Worm (Caenorhabditis elegans): ENCODE measurements around the gene gnrr-2.

ce11 chrV:14433584-14433983 is 24.7 kb downstream of the gnrr-2 start:
- TF ChIP-seq tbx-11 (GFP tag; IDR thresholded peaks at IDR 0.05) (no peak), scrt-1 (GFP tag; IDR thresholded peaks at IDR 0.05) (no peak), sea-1 (GFP tag; conservative IDR thresholded peaks at IDR 0.05) (no peak), hnd-1 (tag; optimal IDR thresholded peaks at IDR 0.05) (no peak), ama-1 (optimal IDR thresholded peaks at IDR 0.05) (no peak), hmbx-1 (tag; optimal IDR thresholded peaks at IDR 0.05) (no peak), ets-7 (tag; optimal IDR thresholded peaks at IDR 0.05) (no peak), flt-1 (GFP tag; IDR thresholded peaks at IDR 0.05) (no peak), hmg-4 (GFP tag; optimal IDR thresholded peaks at IDR 0.05) (no peak), tbx-37 (GFP tag; conservative IDR thresholded peaks at IDR 0.05) (no peak), ceh-13 (GFP tag; optimal IDR thresholded peaks at IDR 0.05) (no peak), B0310.2 (tag; optimal IDR thresholded peaks at IDR 0.05) (no peak)
